Fruit fly (Drosophila melanogaster) whole organism, wandering third instar larva: ENCODE data around the gene CG46456.

Experiments used
- CG32264 ChIP-seq: fragments of 200-800 bp; sonication (Bioruptor generic); optimal IDR thresholded peaks from 2 replicates; lab custom pipeline; 2016; ENCODE audit warnings: missing biosample characterization, missing genetic modification characterization
- CG9705 ChIP-seq: fragments of 200-800 bp; sonication (Bioruptor generic); optimal IDR thresholded peaks from 2 replicates; lab custom pipeline; 2018; ENCODE audit warnings: missing biosample characterization, mild to moderate bottlenecking, missing genetic modification characterization
- CrebA ChIP-seq: fragments of 200-800 bp; sonication (Bioruptor generic); optimal IDR thresholded peaks from 2 replicates; lab custom pipeline; 2016; ENCODE audit warnings: missing biosample characterization, mild to moderate bottlenecking, missing genetic modification characterization, borderline replicate concordance
- Dif ChIP-seq: fragments of 200-275, 200-300 bp; sonication (Bioruptor generic); optimal IDR thresholded peaks from 2 replicates; lab custom pipeline; 2018; ENCODE audit warnings: missing biosample characterization, missing genetic modification characterization; ENCODE audit not compliant: partially characterized antibody
- GATAd ChIP-seq: sonication (Bioruptor generic); optimal IDR thresholded peaks from 2 replicates; lab custom pipeline; 2016; ENCODE audit warnings: missing biosample characterization, missing genetic modification characterization
- HLH106 ChIP-seq: fragments of 200-800 bp; optimal IDR thresholded peaks from 3 replicates; lab custom pipeline; 2019; ENCODE audit warnings: missing biosample characterization, mild to moderate bottlenecking, missing genetic modification characterization, moderate library complexity
- Hnf4 ChIP-seq: fragments of 200-800 bp; sonication (Bioruptor generic); optimal IDR thresholded peaks from 2 replicates; lab custom pipeline; 2016; ENCODE audit warnings: missing biosample characterization, mild to moderate bottlenecking, missing genetic modification characterization
- Hr78 ChIP-seq: fragments of >200 bp; optimal IDR thresholded peaks from 2 replicates; lab custom pipeline; 2017; ENCODE audit warnings: missing biosample characterization, missing genetic modification characterization
- Hr83 ChIP-seq: fragments of 200-300 bp; sonication (Bioruptor generic); optimal IDR thresholded peaks from 2 replicates; lab custom pipeline; 2016; ENCODE audit warnings: missing biosample characterization, mild to moderate bottlenecking, missing genetic modification characterization, moderate library complexity; ENCODE audit not compliant: poor library complexity, severe bottlenecking
- Myc ChIP-seq: fragments of >200 bp; optimal IDR thresholded peaks from 2 replicates; lab custom pipeline; 2017
- N ChIP-seq: fragments of >200 bp; optimal IDR thresholded peaks from 2 replicates; lab custom pipeline; 2018; ENCODE audit warnings: missing biosample characterization, missing external identifiers, missing genetic modification characterization
- OdsH ChIP-seq: fragments of 200-800 bp; sonication (Bioruptor generic); optimal IDR thresholded peaks from 2 replicates; lab custom pipeline; 2016; ENCODE audit warnings: missing biosample characterization, mild to moderate bottlenecking, missing genetic modification characterization
- Rel ChIP-seq, 2 experiments: fragments of 200-800 bp; sonication (Bioruptor generic) in 1 of 2; optimal IDR thresholded peaks; 2 replicates in 1 of 2; 3 replicates in 1 of 2; lab custom pipeline; 2016 to 2019; ENCODE audit warnings: mild to moderate bottlenecking in 2 of 2, missing biosample characterization in 2 of 2, missing genetic modification characterization in 2 of 2, moderate library complexity in 1 of 2
- Sp1 ChIP-seq: fragments of 200-800 bp; sonication (Bioruptor generic); optimal IDR thresholded peaks from 3 replicates; lab custom pipeline; 2019; ENCODE audit warnings: missing biosample characterization, mild to moderate bottlenecking, missing genetic modification characterization, moderate library complexity
- Vsx2 ChIP-seq: fragments of 200-300, 225-300 bp; sonication (Bioruptor generic); optimal IDR thresholded peaks from 2 replicates; lab custom pipeline; 2018; ENCODE audit warnings: missing biosample characterization, missing genetic modification characterization; ENCODE audit not compliant: partially characterized antibody
- br ChIP-seq: fragments of 200-800 bp; sonication (Bioruptor generic); optimal IDR thresholded peaks from 2 replicates; lab custom pipeline; 2016; ENCODE audit warnings: missing biosample characterization, missing genetic modification characterization
- foxo ChIP-seq, 2 experiments: fragments of 200-800 bp; sonication (Bioruptor generic); optimal IDR thresholded peaks; 2 replicates in 1 of 2; 3 replicates in 1 of 2; lab custom pipeline; 2016 to 2017; ENCODE audit warnings: missing biosample characterization in 2 of 2, missing genetic modification characterization in 2 of 2
- h ChIP-seq: fragments of 200-800 bp; sonication (Bioruptor generic); optimal IDR thresholded peaks from 3 replicates; lab custom pipeline; 2016; ENCODE audit warnings: missing biosample characterization, mild to moderate bottlenecking, missing genetic modification characterization
- jim ChIP-seq: fragments of 175-275, 200-325 bp; sonication (Bioruptor generic); optimal IDR thresholded peaks from 2 replicates; lab custom pipeline; 2016; ENCODE audit warnings: missing biosample characterization, mild to moderate bottlenecking, missing genetic modification characterization
- lola ChIP-seq: fragments of >200 bp; optimal IDR thresholded peaks from 2 replicates; lab custom pipeline; 2017; ENCODE audit warnings: missing biosample characterization, missing genetic modification characterization
- psq ChIP-seq: fragments of 200-800 bp; sonication (Bioruptor generic); optimal IDR thresholded peaks from 3 replicates; lab custom pipeline; 2017; ENCODE audit warnings: missing biosample characterization, mild to moderate bottlenecking, missing genetic modification characterization, moderate library complexity
- rgr ChIP-seq: fragments of 200-800 bp; sonication (Bioruptor generic); optimal IDR thresholded peaks from 3 replicates; lab custom pipeline; 2016; ENCODE audit warnings: missing biosample characterization, mild to moderate bottlenecking, missing genetic modification characterization
- sage ChIP-seq: fragments of 200-800 bp; sonication (Bioruptor generic); optimal IDR thresholded peaks from 2 replicates; lab custom pipeline; 2016; ENCODE audit warnings: missing biosample characterization, mild to moderate bottlenecking, missing genetic modification characterization
- sv ChIP-seq: fragments of 200-800 bp; sonication (Bioruptor generic); optimal IDR thresholded peaks from 3 replicates; lab custom pipeline; 2016; ENCODE audit warnings: missing biosample characterization, missing genetic modification characterization

Gene CG46456

dm6 chr3L:5360039-5360988 is 5.2 kb upstream of the CG46456 start, which contains the start of gene Cyt-c1:
Gene Cyt-c1 (plus strand): TSS chr3L:5360211.
- TF ChIP-seq Sp1 (GFP tag; lab: Kevin White, UChicago) (no peak), Rel (GFP tag; optimal IDR thresholded peaks at IDR 0.05; lab: Kevin White, UChicago) (no peak), Rel (tag; optimal IDR thresholded peaks at IDR 0.05; lab: Kevin White, UChicago) (peak; percentile 21), foxo (GFP tag; optimal IDR thresholded peaks at IDR 0.05; lab: Kevin White, UChicago) (no peak)

dm6 chr3L:5359208-5360003 is 4.3 kb upstream of the CG46456 start, which contains the start of gene Klp64D:
Gene Klp64D (minus strand): TSS chr3L:5359392.
- TF ChIP-seq foxo (GFP tag; optimal IDR thresholded peaks at IDR 0.05; lab: Kevin White, UChicago) (peak in 1 of 2 experiments; percentile 48), Myc (no peak), Sp1 (GFP tag; lab: Kevin White, UChicago) (peak; percentile 29), lola (GFP tag; lab: Kevin White, UChicago) (no peak), N (GFP tag; lab: Kevin White, UChicago) (no peak), br (GFP tag; lab: Kevin White, UChicago) (no peak), HLH106 (tag; lab: Kevin White, UChicago) (peak; percentile 51), sage (no peak), Vsx2 (no peak), Hnf4 (GFP tag; lab: Kevin White, UChicago) (no peak), Hr83 (GFP tag; lab: Kevin White, UChicago) (no peak), Rel (GFP tag; optimal IDR thresholded peaks at IDR 0.05; lab: Kevin White, UChicago) (no peak), Rel (tag; optimal IDR thresholded peaks at IDR 0.05; lab: Kevin White, UChicago) (peak; percentile 98), CrebA (GFP tag; lab: Kevin White, UChicago) (no peak), h (GFP tag; lab: Kevin White, UChicago) (peak; percentile 37), CG9705 (GFP tag; lab: Kevin White, UChicago) (no peak), rgr (GFP tag; lab: Kevin White, UChicago) (peak; percentile 15), CG32264 (GFP tag; lab: Kevin White, UChicago) (no peak)

dm6 chr3L:5356050-5356967 is 1.2 kb upstream of the CG46456 start:
- TF ChIP-seq GATAd (no peak), Vsx2 (no peak), sage (peak; percentile 7)

DNA sequence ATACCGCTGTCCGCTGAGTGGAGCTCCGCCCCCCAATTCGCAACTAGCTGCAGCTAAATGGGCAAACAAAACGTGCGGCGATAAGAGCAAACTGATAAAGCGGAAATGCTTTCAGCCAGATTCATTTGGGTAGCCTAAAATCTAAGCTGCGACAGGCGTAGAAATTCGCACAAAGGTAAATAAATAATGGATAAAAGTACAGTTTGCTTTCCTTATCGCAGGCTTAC is 590 bp upstream of the CG46456 start, which contains the start of gene lama:
Gene lama (minus strand): TSS at position 101 of the 227 bp plus-strand sequence.
- TF ChIP-seq Hnf4 (GFP tag; lab: Kevin White, UChicago) (no peak), GATAd (no peak), Vsx2 (no peak), CG32264 (GFP tag; lab: Kevin White, UChicago) (no peak), Sp1 (GFP tag; lab: Kevin White, UChicago) (no peak), Hr78 (GFP tag; lab: Kevin White, UChicago) (no peak), OdsH (GFP tag; lab: Kevin White, UChicago) (no peak), jim (GFP tag; lab: Kevin White, UChicago) (no peak), Dif (GFP tag; lab: Kevin White, UChicago) (no peak)

dm6 chr3L:5354472-5354871 is 674 bp downstream of the CG46456 start:
- TF ChIP-seq psq (GFP tag; lab: Kevin White, UChicago), result no peak
- TF ChIP-seq Dif (GFP tag; lab: Kevin White, UChicago), result no peak
- TF ChIP-seq sv (GFP tag; lab: Kevin White, UChicago), result no peak
